Worm (Caenorhabditis elegans): ENCODE measurements around the gene C05D9.4.

DNA sequence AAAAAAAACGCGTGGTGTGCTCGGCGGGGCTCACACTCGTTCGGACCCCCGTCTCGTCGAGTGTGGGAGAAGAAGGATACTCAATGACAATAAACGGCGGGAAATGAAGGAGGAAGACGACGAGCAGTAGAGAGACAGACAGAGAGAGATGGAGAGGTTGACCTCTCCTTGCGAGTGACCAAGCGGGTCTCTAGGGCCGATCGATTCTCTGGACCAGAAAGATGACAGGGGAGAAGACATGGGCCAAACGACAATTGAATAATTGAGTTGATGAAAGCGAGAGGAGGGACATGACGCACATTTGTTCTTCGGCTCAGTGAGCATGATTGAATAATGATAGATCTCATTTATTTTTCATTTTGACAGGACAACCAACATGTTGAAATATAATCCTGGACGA lies 12.5 kb downstream of the C05D9.4 start:
- TF ChIP-seq him-1 (tag; optimal IDR thresholded peaks at IDR 0.05) (no peak), W03F9.2 (tag; optimal IDR thresholded peaks at IDR 0.05) (no peak)
